Fruit fly (Drosophila melanogaster) whole organism: ENCODE results near the gene Hsp27.

Experiments
- CG8478 ChIP-seq: fragments of >200 bp; optimal IDR thresholded peaks from 2 replicates; lab custom pipeline; 2018; ENCODE audit warnings: inconsistent platforms
- Dll ChIP-seq: fragments of >200 bp; optimal IDR thresholded peaks from 2 replicates; lab custom pipeline; 2017
- EcR ChIP-seq, 2 experiments: fragments of >200 bp; optimal IDR thresholded peaks; 2 replicates each; lab custom pipeline; 2017; ENCODE audit warnings: missing biosample characterization in 2 of 2, missing genetic modification characterization in 2 of 2, missing genetic modification reagents in 2 of 2
- pan ChIP-seq: fragments of >200 bp; optimal IDR thresholded peaks from 2 replicates; lab custom pipeline; 2017
- psq ChIP-seq: fragments of >200 bp; optimal IDR thresholded peaks from 2 replicates; lab custom pipeline; 2017
- usp ChIP-seq: fragments of >200 bp; optimal IDR thresholded peaks from 2 replicates; lab custom pipeline; 2017; ENCODE audit warnings: missing biosample characterization, missing genetic modification characterization, mixed read lengths

The Hsp27 gene

dm6 chr3L:9397156-9397555 is 13.3 kb downstream of the Hsp27 start:
- TF ChIP-seq EcR (GFP tag; optimal IDR thresholded peaks at IDR 0.05; lab: Kevin White, UChicago) (no peak), usp (GFP tag; lab: Kevin White, UChicago) (no peak), psq (lab: Kevin White, UChicago) (no peak), CG8478 (lab: Kevin White, UChicago) (no peak)

- TF ChIP-seq Dll (no peak), EcR (GFP tag; optimal IDR thresholded peaks at IDR 0.05; lab: Kevin White, UChicago) (no peak), psq (lab: Kevin White, UChicago) (no peak), CG8478 (lab: Kevin White, UChicago) (no peak), pan (no peak), usp (GFP tag; lab: Kevin White, UChicago) (no peak)
Measured at dm6 chr3L:9398028-9398427, 14.2 kb downstream of the Hsp27 start.

dm6 chr3L:9398435-9398981 is 14.6 kb downstream of the Hsp27 start:
- TF ChIP-seq Dll (no peak), EcR (GFP tag; optimal IDR thresholded peaks at IDR 0.05; lab: Kevin White, UChicago) (peak in 1 of 2 experiments; percentile 56)

- no peak for TF ChIP-seq EcR (GFP tag; optimal IDR thresholded peaks at IDR 0.05; lab: Kevin White, UChicago)
- TF ChIP-seq CG8478 (lab: Kevin White, UChicago) = no peak
- no peak for TF ChIP-seq Dll
- no peak for TF ChIP-seq psq (lab: Kevin White, UChicago)
- TF ChIP-seq usp (GFP tag; lab: Kevin White, UChicago) = no peak
- no peak for TF ChIP-seq pan
Measured at dm6 chr3L:9399013-9399750, 15.3 kb downstream of the Hsp27 start, which contains the start of gene CG4080. Gene CG4080 (minus strand): TSS chr3L:9399227.

- TF ChIP-seq pan = no peak
- no peak for TF ChIP-seq usp (GFP tag; lab: Kevin White, UChicago)
- no peak for TF ChIP-seq Dll
- no peak for TF ChIP-seq CG8478 (lab: Kevin White, UChicago)
- no peak for TF ChIP-seq psq (lab: Kevin White, UChicago)
- no peak for TF ChIP-seq EcR (GFP tag; optimal IDR thresholded peaks at IDR 0.05; lab: Kevin White, UChicago)
Measured at dm6 chr3L:9399855-9400254, 16.0 kb downstream of the Hsp27 start.

- TF ChIP-seq CG8478 (lab: Kevin White, UChicago) = no peak
- no peak for TF ChIP-seq psq (lab: Kevin White, UChicago)
- TF ChIP-seq Dll = no peak
- no peak for TF ChIP-seq usp (GFP tag; lab: Kevin White, UChicago)
- TF ChIP-seq EcR (GFP tag; optimal IDR thresholded peaks at IDR 0.05; lab: Kevin White, UChicago) = no peak
- TF ChIP-seq pan = no peak
Measured at dm6 chr3L:9400697-9401353, 17.0 kb downstream of the Hsp27 start.

dm6 chr3L:9401354-9402156 is 17.7 kb downstream of the Hsp27 start:
- TF ChIP-seq pan = no peak
- peak; percentile 48 for TF ChIP-seq CG8478 (lab: Kevin White, UChicago)

- TF ChIP-seq usp (GFP tag; lab: Kevin White, UChicago) (no peak), Dll (no peak), pan (no peak), psq (lab: Kevin White, UChicago) (no peak), CG8478 (lab: Kevin White, UChicago) (no peak)
Measured at dm6 chr3L:9402157-9402890, 18.5 kb downstream of the Hsp27 start, which contains the start of gene eIF4E1. Gene eIF4E1 (minus strand): TSS chr3L:9402460.

dm6 chr3L:9404497-9404896 is 20.6 kb downstream of the Hsp27 start, which contains the start of gene Cpr67B:
Gene Cpr67B (plus strand): TSS chr3L:9404797.
- TF ChIP-seq usp (GFP tag; lab: Kevin White, UChicago) = no peak

- TF ChIP-seq usp (GFP tag; lab: Kevin White, UChicago) = no peak
- no peak for TF ChIP-seq psq (lab: Kevin White, UChicago)
- TF ChIP-seq pan = no peak
- TF ChIP-seq Dll = no peak
- no peak for TF ChIP-seq EcR (GFP tag; optimal IDR thresholded peaks at IDR 0.05; lab: Kevin White, UChicago)
- no peak for TF ChIP-seq CG8478 (lab: Kevin White, UChicago)
Measured at dm6 chr3L:9410030-9410589, 26.2 kb downstream of the Hsp27 start.

- no peak for TF ChIP-seq EcR (GFP tag; optimal IDR thresholded peaks at IDR 0.05; lab: Kevin White, UChicago)
- no peak for TF ChIP-seq usp (GFP tag; lab: Kevin White, UChicago)
- no peak for TF ChIP-seq Dll
- TF ChIP-seq pan = no peak
- no peak for TF ChIP-seq psq (lab: Kevin White, UChicago)
- TF ChIP-seq CG8478 (lab: Kevin White, UChicago) = no peak
Measured at dm6 chr3L:9410754-9411423, 27.0 kb downstream of the Hsp27 start, which contains the start of the genes CG4022 and Cpsf5. Gene CG4022 (minus strand): TSS chr3L:9410832. Gene Cpsf5 (plus strand): TSS chr3L:9411038.
